Worm (Caenorhabditis elegans) whole organism, L1 larva: ENCODE data around the gene str-238.
A peak's percentile ranks its signal among the peaks of the same experiment; 100 is the strongest.

Experiments
- C04F5.9 ChIP-seq: sonication (generic microtip); optimal IDR thresholded peaks from 2 replicates; lab custom pipeline; 2016; ENCODE audit warnings: missing genetic modification characterization, missing compliant biosample characterization
- C16A3.4 ChIP-seq: fragments of 150-350 bp; optimal IDR thresholded peaks from 2 replicates; lab custom pipeline; 2014; ENCODE audit warnings: missing biosample characterization, missing genetic modification characterization
- F16B12.6 ChIP-seq: fragments of 150-350 bp; optimal IDR thresholded peaks from 2 replicates; lab custom pipeline; 2014; ENCODE audit warnings: missing biosample characterization, missing genetic modification characterization
- aha-1 ChIP-seq: fragments of 150-350 bp; optimal IDR thresholded peaks from 2 replicates; lab custom pipeline; 2014; ENCODE audit warnings: missing biosample characterization, missing genetic modification characterization
- aly-2 ChIP-seq: fragments of 150-350 bp; optimal IDR thresholded peaks from 2 replicates; lab custom pipeline; 2014; ENCODE audit warnings: missing biosample characterization, missing genetic modification characterization
- ces-1 ChIP-seq: fragments of 150-350 bp; optimal IDR thresholded peaks from 2 replicates; lab custom pipeline; 2014; ENCODE audit warnings: missing biosample characterization, missing genetic modification reagents, missing genetic modification characterization
- efl-1 ChIP-seq, 4 experiments: fragments of 150-350 bp; optimal IDR thresholded peaks in 3 of 4; peaks in 1 of 4; 1 replicate in 1 of 4; 2 replicates in 3 of 4; lab custom pipeline; 2014; ENCODE audit warnings: missing biosample characterization in 2 of 4, missing genetic modification characterization in 2 of 4, missing genetic modification reagents in 2 of 4
- efl-3 ChIP-seq: fragments of 200-800 bp; sonication (Bioruptor generic); optimal IDR thresholded peaks from 2 replicates; lab custom pipeline; 2018; ENCODE audit warnings: mild to moderate bottlenecking, missing genetic modification characterization, missing compliant biosample characterization
- egl-13 ChIP-seq: sonication (generic microtip); optimal IDR thresholded peaks from 2 replicates; lab custom pipeline; 2016; ENCODE audit warnings: missing genotype, missing genetic modification reagents, missing genetic modification characterization, missing compliant biosample characterization
- elt-3 ChIP-seq, 6 experiments: fragments of 150-350 bp in 1 of 6; sonication (generic microtip); optimal IDR thresholded peaks; 2 replicates each; lab custom pipeline; 2017 to 2018; ENCODE audit warnings: missing biosample characterization in 6 of 6, missing genetic modification characterization in 6 of 6, inconsistent platforms in 1 of 6
- ets-5 ChIP-seq: fragments of 200-800 bp; sonication (Bioruptor generic); IDR thresholded peaks from 2 replicates; pipeline ENCODE4 v1.3.6; 2022; ENCODE audit warnings: missing genetic modification characterization, missing compliant biosample characterization
- fos-1 ChIP-seq: fragments of 150-350 bp; optimal IDR thresholded peaks from 2 replicates; lab custom pipeline; 2014; ENCODE audit warnings: missing biosample characterization, missing genetic modification characterization
- grh-1 ChIP-seq: fragments of 200-800 bp; sonication (Bioruptor generic); IDR thresholded peaks from 2 replicates; pipeline ENCODE4 v1.3.6; 2022; ENCODE audit warnings: missing genetic modification reagents, missing genetic modification characterization, missing compliant biosample characterization
- hlh-17 ChIP-seq: fragments of 200-800 bp; sonication (Bioruptor generic); optimal IDR thresholded peaks from 2 replicates; lab custom pipeline; 2018; ENCODE audit warnings: missing genetic modification characterization, mild to moderate bottlenecking, missing compliant biosample characterization, moderate library complexity, borderline replicate concordance
- hpl-2 ChIP-seq: fragments of 150-350 bp; optimal IDR thresholded peaks from 2 replicates; lab custom pipeline; 2014; ENCODE audit warnings: missing biosample characterization, missing genetic modification reagents, missing genetic modification characterization
- isw-1 ChIP-seq: fragments of 200-800 bp; sonication (Bioruptor generic); IDR thresholded peaks from 2 replicates; pipeline ENCODE4 v1.3.6; 2022; ENCODE audit warnings: missing genetic modification characterization, missing compliant biosample characterization
- jun-1 ChIP-seq: fragments of 150-350 bp; optimal IDR thresholded peaks from 2 replicates; lab custom pipeline; 2014; ENCODE audit warnings: missing biosample characterization, missing genetic modification reagents, missing genetic modification characterization
- lin-13 ChIP-seq: fragments of 150-350 bp; optimal IDR thresholded peaks from 2 replicates; lab custom pipeline; 2014; ENCODE audit warnings: missing biosample characterization, missing genetic modification reagents, missing genetic modification characterization
- lin-15B ChIP-seq: fragments of 150-350 bp; sonication (generic microtip); optimal IDR thresholded peaks from 3 replicates; lab custom pipeline; 2014; ENCODE audit warnings: missing biosample characterization, missing genetic modification characterization
- lin-35 ChIP-seq, 2 experiments: fragments of 150-350 bp; optimal IDR thresholded peaks; 2 replicates each; lab custom pipeline; 2014; ENCODE audit warnings: missing biosample characterization in 2 of 2, missing genetic modification characterization in 2 of 2, missing genetic modification reagents in 2 of 2
- lin-39 ChIP-seq: fragments of 150-350 bp; optimal IDR thresholded peaks from 2 replicates; lab custom pipeline; 2014; ENCODE audit warnings: missing biosample characterization, missing genetic modification reagents, missing genetic modification characterization
- lir-3 ChIP-seq: sonication (generic microtip); optimal IDR thresholded peaks from 2 replicates; lab custom pipeline; 2016; ENCODE audit warnings: mild to moderate bottlenecking, missing genetic modification characterization, moderate library complexity, missing compliant biosample characterization; ENCODE audit not compliant: poor library complexity
- mef-2 ChIP-seq: fragments of 150-350 bp; optimal IDR thresholded peaks from 2 replicates; lab custom pipeline; 2014; ENCODE audit warnings: missing biosample characterization, missing genetic modification characterization
- nhr-20 ChIP-seq: sonication (generic microtip); optimal IDR thresholded peaks from 2 replicates; lab custom pipeline; 2016; ENCODE audit warnings: mild to moderate bottlenecking, missing genetic modification characterization, missing compliant biosample characterization
- nhr-237 ChIP-seq: fragments of 150-350 bp; optimal IDR thresholded peaks from 2 replicates; lab custom pipeline; 2014; ENCODE audit warnings: missing biosample characterization, missing genetic modification characterization
- nhr-28 ChIP-seq: fragments of 150-350 bp; optimal IDR thresholded peaks from 2 replicates; lab custom pipeline; 2014; ENCODE audit warnings: missing biosample characterization, missing genetic modification characterization
- nhr-76 ChIP-seq: sonication (generic microtip); optimal IDR thresholded peaks from 2 replicates; lab custom pipeline; 2017; ENCODE audit warnings: missing biosample characterization, missing genetic modification characterization
- nhr-84 ChIP-seq: sonication (generic microtip); optimal IDR thresholded peaks from 2 replicates; lab custom pipeline; 2017; ENCODE audit warnings: missing biosample characterization, missing genetic modification characterization
- nhr-85 ChIP-seq: sonication (generic microtip); peaks from one replicate; lab custom pipeline; 2016; ENCODE audit warnings: missing genetic modification characterization, inconsistent platforms, missing compliant biosample characterization
- nhr-90 ChIP-seq: sonication (generic microtip); optimal IDR thresholded peaks from 2 replicates; lab custom pipeline; 2016; ENCODE audit warnings: mild to moderate bottlenecking, missing genetic modification characterization, missing compliant biosample characterization; ENCODE audit not compliant: poor library complexity
- pag-3 ChIP-seq: sonication (generic microtip); optimal IDR thresholded peaks from 2 replicates; lab custom pipeline; 2017; ENCODE audit warnings: missing genetic modification characterization, mild to moderate bottlenecking, missing compliant biosample characterization, antibody characterized with exemption, borderline replicate concordance; ENCODE audit not compliant: insufficient read depth
- snu-23 ChIP-seq: sonication (generic microtip); optimal IDR thresholded peaks from 2 replicates; lab custom pipeline; 2016; ENCODE audit warnings: missing genetic modification characterization, missing compliant biosample characterization
- sptf-1 ChIP-seq: fragments of 150-350 bp; optimal IDR thresholded peaks from 2 replicates; lab custom pipeline; 2014; ENCODE audit warnings: missing biosample characterization, missing genetic modification characterization
- tbx-2 ChIP-seq: sonication (generic microtip); optimal IDR thresholded peaks from 2 replicates; lab custom pipeline; 2016; ENCODE audit warnings: missing genetic modification characterization, missing compliant biosample characterization
- unc-130 ChIP-seq: fragments of 150-350 bp; optimal IDR thresholded peaks from 2 replicates; lab custom pipeline; 2017; ENCODE audit warnings: missing biosample characterization, missing genetic modification characterization, inconsistent platforms
- unc-62 ChIP-seq: fragments of 150-350 bp; optimal IDR thresholded peaks from 2 replicates; lab custom pipeline; 2014; ENCODE audit warnings: missing biosample characterization, missing genetic modification reagents, missing genetic modification characterization
- zag-1 ChIP-seq: fragments of 150-350 bp; optimal IDR thresholded peaks from 2 replicates; lab custom pipeline; 2014; ENCODE audit warnings: missing biosample characterization, missing genetic modification characterization
- zip-4 ChIP-seq: fragments of 200-800 bp; sonication (Bioruptor generic); optimal IDR thresholded peaks from 2 replicates; lab custom pipeline; 2018; ENCODE audit warnings: mild to moderate bottlenecking, missing genetic modification characterization, moderate library complexity, missing compliant biosample characterization

The str-238 gene

ce11 chrV:741820-742219 lies 23.0 kb upstream of the str-238 start, which contains the start of gene C05E4.7:
Gene C05E4.7 (plus strand): TSS chrV:742120.
- TF ChIP-seq efl-1 (optimal IDR thresholded peaks at IDR 0.05; lab: Kevin White, UChicago) (no peak), efl-1 (GFP tag; optimal IDR thresholded peaks at IDR 0.05 in 1 of 2; lab: Kevin White, UChicago) (peak in 1 of 2 experiments; percentile 32), sptf-1 (tag; lab: Kevin White, UChicago) (no peak), aly-2 (tag; lab: Kevin White, UChicago) (no peak)

DNA sequence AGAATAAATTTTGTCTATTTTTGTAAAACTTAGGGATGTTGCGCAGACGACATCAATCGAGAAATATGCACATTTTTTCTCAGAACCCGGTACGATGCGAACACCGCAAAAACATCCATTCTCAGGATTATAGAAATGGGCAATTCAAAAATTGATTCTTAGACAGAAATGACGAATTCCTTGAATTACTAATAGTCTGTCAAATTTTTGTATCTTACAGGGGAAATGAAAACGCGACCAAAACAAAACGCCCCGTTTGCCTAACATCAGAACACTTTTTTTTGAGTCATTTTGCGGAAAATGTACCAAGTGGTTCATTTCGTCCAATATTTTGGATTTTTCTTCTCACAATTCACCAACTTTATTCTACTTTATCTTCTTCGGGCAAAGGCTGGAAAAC lies 21.5 kb upstream of the str-238 start, which contains the start of gene str-134:
str-134 (plus strand) TSS at position 301 of the 400 bp plus-strand sequence.
- TF ChIP-seq elt-3 (tag; optimal IDR thresholded peaks at IDR 0.05; lab: Kevin White, UChicago) = no peak
- TF ChIP-seq C04F5.9 = no peak
- no peak for TF ChIP-seq ces-1 (GFP tag; lab: Kevin White, UChicago)
- TF ChIP-seq aha-1 (tag; lab: Kevin White, UChicago) = no peak
- no peak for TF ChIP-seq F16B12.6 (tag; lab: Kevin White, UChicago)
- no peak for TF ChIP-seq nhr-28 (tag; lab: Kevin White, UChicago)
- TF ChIP-seq zag-1 (tag; lab: Kevin White, UChicago) = no peak
- no peak for TF ChIP-seq unc-130
- TF ChIP-seq lin-13 (GFP tag; lab: Kevin White, UChicago) = no peak
- TF ChIP-seq snu-23 = no peak
- no peak for TF ChIP-seq nhr-85 (tag; lab: Kevin White, UChicago)
- TF ChIP-seq sptf-1 (tag; lab: Kevin White, UChicago) = no peak
- TF ChIP-seq ets-5 (GFP tag; lab: Robert Waterston, UW) = no peak

DNA sequence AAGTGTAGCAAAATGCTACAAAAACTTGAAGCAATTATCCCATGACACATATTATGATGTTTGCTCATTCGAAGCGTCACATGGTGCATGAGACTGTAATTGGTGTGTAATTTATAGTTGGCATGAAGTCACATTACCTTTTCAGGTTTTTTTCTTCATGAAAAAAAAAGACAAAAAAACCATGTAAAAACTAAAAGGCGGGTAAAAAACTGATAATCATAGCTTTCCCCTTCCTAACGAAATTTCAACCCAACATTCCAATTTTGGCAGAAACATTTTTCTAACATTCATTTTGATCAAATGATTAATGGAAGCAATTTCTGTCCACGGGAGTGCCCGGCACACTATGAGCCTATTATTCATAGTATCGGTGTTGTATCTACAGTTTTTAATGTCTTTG lies 16.8 kb upstream of the str-238 start, which contains the start of gene sri-4:
sri-4 (plus strand) TSS at position 301 of the 400 bp plus-strand sequence.
- no peak for TF ChIP-seq sptf-1 (tag; lab: Kevin White, UChicago)
- TF ChIP-seq tbx-2 = no peak
- no peak for TF ChIP-seq lir-3
- no peak for TF ChIP-seq nhr-85 (tag; lab: Kevin White, UChicago)
- TF ChIP-seq egl-13 (tag; lab: Kevin White, UChicago) = no peak
- no peak for TF ChIP-seq grh-1
- TF ChIP-seq nhr-20 (tag; lab: Kevin White, UChicago) = no peak
- no peak for TF ChIP-seq C16A3.4 (tag; lab: Kevin White, UChicago)
- no peak for TF ChIP-seq hpl-2 (GFP tag; lab: Kevin White, UChicago)
- no peak for TF ChIP-seq lin-39 (tag; lab: Kevin White, UChicago)
- no peak for TF ChIP-seq efl-3 (GFP tag; lab: Kevin White, UChicago)
- TF ChIP-seq fos-1 (tag; lab: Kevin White, UChicago) = no peak
- no peak for TF ChIP-seq hlh-17
- TF ChIP-seq nhr-90 (tag; lab: Kevin White, UChicago) = no peak
- no peak for TF ChIP-seq elt-3 (tag; optimal IDR thresholded peaks at IDR 0.05; lab: Kevin White, UChicago)
- no peak for TF ChIP-seq pag-3 (tag; lab: Kevin White, UChicago)
- no peak for TF ChIP-seq nhr-28 (tag; lab: Kevin White, UChicago)
- TF ChIP-seq lin-35 (GFP tag; optimal IDR thresholded peaks at IDR 0.05; lab: Kevin White, UChicago) = no peak
- TF ChIP-seq jun-1 (tag; lab: Kevin White, UChicago) = no peak
- no peak for TF ChIP-seq isw-1 (GFP tag; lab: Robert Waterston, UW)

- TF ChIP-seq nhr-85 (tag; lab: Kevin White, UChicago) (no peak), mef-2 (tag; lab: Kevin White, UChicago) (no peak), nhr-90 (tag; lab: Kevin White, UChicago) (no peak), unc-130 (no peak), nhr-237 (tag; lab: Kevin White, UChicago) (no peak), zip-4 (no peak), lin-15B (no peak), C16A3.4 (tag; lab: Kevin White, UChicago) (no peak), nhr-76 (tag; lab: Kevin White, UChicago) (no peak), unc-62 (no peak), nhr-84 (tag; lab: Kevin White, UChicago) (no peak)
Observed at ce11 chrV:752679-753333, 12.0 kb upstream of the str-238 start, which contains the start of the genes str-262 and srp-1. Gene str-262 (minus strand): TSS chrV:752779. Gene srp-1 (plus strand): TSS chrV:753283.
